Worm (Caenorhabditis elegans) whole organism, mixed stage, embryonic: ENCODE measurements around the gene sdz-7.

Source experiments
- M03D4.4 ChIP-seq: sonication (generic microtip); optimal IDR thresholded peaks from 2 replicates; lab custom pipeline; 2017; ENCODE audit warnings: mild to moderate bottlenecking, missing genetic modification characterization, missing compliant biosample characterization
- bed-3 ChIP-seq: fragments of 200-800 bp; sonication (Bioruptor generic); optimal IDR thresholded peaks from 3 replicates; lab custom pipeline; 2018; ENCODE audit warnings: mild to moderate bottlenecking, missing genetic modification characterization, moderate library complexity, missing compliant biosample characterization
- blmp-1 ChIP-seq: fragments of 150-350 bp; optimal IDR thresholded peaks from 2 replicates; lab custom pipeline; 2014; ENCODE audit warnings: missing biosample characterization, missing genetic modification characterization
- ceh-39 ChIP-seq: fragments of 150-350 bp; optimal IDR thresholded peaks from 2 replicates; lab custom pipeline; 2014; ENCODE audit warnings: missing biosample characterization, missing genetic modification characterization
- ceh-43 ChIP-seq: fragments of 200-800 bp; sonication (Bioruptor generic); optimal IDR thresholded peaks from 2 replicates; lab custom pipeline; 2018; ENCODE audit warnings: mild to moderate bottlenecking, missing genetic modification characterization, moderate library complexity, missing compliant biosample characterization
- ceh-83 ChIP-seq: fragments of 200-800 bp; sonication (Bioruptor generic); optimal IDR thresholded peaks from 2 replicates; lab custom pipeline; 2018; ENCODE audit warnings: mild to moderate bottlenecking, missing genetic modification characterization, missing compliant biosample characterization
- ces-1 ChIP-seq: fragments of 150-350 bp; optimal IDR thresholded peaks from 2 replicates; lab custom pipeline; 2014; ENCODE audit warnings: missing biosample characterization, missing genetic modification reagents, missing genetic modification characterization
- cnd-1 ChIP-seq: fragments of 200-800 bp; sonication (Bioruptor generic); optimal IDR thresholded peaks from 2 replicates; lab custom pipeline; 2018; ENCODE audit warnings: mild to moderate bottlenecking, missing genetic modification characterization, missing compliant biosample characterization
- drap-1 ChIP-seq: fragments of 200-800 bp; sonication (Bioruptor generic); optimal IDR thresholded peaks from 3 replicates; lab custom pipeline; 2018; ENCODE audit warnings: mild to moderate bottlenecking, missing genetic modification characterization, missing compliant biosample characterization
- elt-1 ChIP-seq: sonication (generic microtip); optimal IDR thresholded peaks from 2 replicates; lab custom pipeline; 2017; ENCODE audit warnings: missing genetic modification characterization, mild to moderate bottlenecking, missing compliant biosample characterization, antibody characterized with exemption, moderate library complexity, borderline replicate concordance; ENCODE audit not compliant: insufficient read depth
- elt-3 ChIP-seq: fragments of 150-350 bp; optimal IDR thresholded peaks from 2 replicates; lab custom pipeline; 2014; ENCODE audit warnings: missing biosample characterization, missing genetic modification characterization
- flh-1 ChIP-seq: fragments of 200-800 bp; sonication (Bioruptor generic); optimal IDR thresholded peaks from 2 replicates; lab custom pipeline; 2018; ENCODE audit warnings: mild to moderate bottlenecking, missing genetic modification characterization, moderate library complexity, missing compliant biosample characterization
- ham-2 ChIP-seq: fragments of 200-800 bp; sonication (Bioruptor generic); optimal IDR thresholded peaks from 2 replicates; lab custom pipeline; 2018; ENCODE audit warnings: mild to moderate bottlenecking, missing genetic modification characterization, missing compliant biosample characterization
- hlh-1 ChIP-seq: fragments of 150-350 bp; optimal IDR thresholded peaks from 2 replicates; lab custom pipeline; 2014; ENCODE audit warnings: missing biosample characterization, missing genetic modification reagents, missing genetic modification characterization
- lin-13 ChIP-seq: fragments of 150-350 bp; optimal IDR thresholded peaks from 2 replicates; lab custom pipeline; 2014; ENCODE audit warnings: missing biosample characterization, missing genetic modification characterization
- lin-32 ChIP-seq: fragments of 200-800 bp; sonication (Bioruptor generic); optimal IDR thresholded peaks from 2 replicates; lab custom pipeline; 2018; ENCODE audit warnings: mild to moderate bottlenecking, missing genetic modification characterization, missing compliant biosample characterization
- lsy-2 ChIP-seq: fragments of 150-350 bp; optimal IDR thresholded peaks from 2 replicates; lab custom pipeline; 2014; ENCODE audit warnings: missing biosample characterization, missing genetic modification characterization
- mls-2 ChIP-seq: sonication (generic microtip); optimal IDR thresholded peaks from 2 replicates; lab custom pipeline; 2016; ENCODE audit warnings: mild to moderate bottlenecking, missing genetic modification characterization, moderate library complexity, missing compliant biosample characterization
- nhr-2 ChIP-seq: fragments of 150-350 bp; optimal IDR thresholded peaks from 2 replicates; lab custom pipeline; 2014; ENCODE audit warnings: missing biosample characterization, missing genetic modification characterization
- nhr-237 ChIP-seq: fragments of 150-350 bp; optimal IDR thresholded peaks from 2 replicates; lab custom pipeline; 2014; ENCODE audit warnings: missing biosample characterization, missing genetic modification characterization
- nhr-28 ChIP-seq: fragments of 150-350 bp; optimal IDR thresholded peaks from 2 replicates; lab custom pipeline; 2014; ENCODE audit warnings: missing biosample characterization, missing genetic modification characterization
- nhr-76 ChIP-seq: sonication (generic microtip); optimal IDR thresholded peaks from 2 replicates; lab custom pipeline; 2017; ENCODE audit warnings: missing biosample characterization, missing genetic modification characterization
- sem-2 ChIP-seq: fragments of 200-800 bp; sonication (Bioruptor generic); optimal IDR thresholded peaks from 2 replicates; lab custom pipeline; 2018; ENCODE audit warnings: mild to moderate bottlenecking, missing genetic modification characterization, missing compliant biosample characterization
- sptf-1 ChIP-seq: sonication (generic microtip); optimal IDR thresholded peaks from 2 replicates; lab custom pipeline; 2017; ENCODE audit warnings: mild to moderate bottlenecking, missing genetic modification characterization, moderate library complexity, missing compliant biosample characterization
- tbx-8 ChIP-seq: fragments of 200-800 bp; sonication (Bioruptor generic); optimal IDR thresholded peaks from 2 replicates; lab custom pipeline; 2018; ENCODE audit warnings: mild to moderate bottlenecking, missing genetic modification characterization, moderate library complexity, missing compliant biosample characterization
- unc-120 ChIP-seq: sonication (generic microtip); optimal IDR thresholded peaks from 2 replicates; lab custom pipeline; 2017; ENCODE audit warnings: missing genetic modification characterization, missing compliant biosample characterization; ENCODE audit not compliant: poor library complexity, severe bottlenecking
- unc-39 ChIP-seq: fragments of 150-350 bp; optimal IDR thresholded peaks from 2 replicates; lab custom pipeline; 2014; ENCODE audit warnings: missing biosample characterization, missing genetic modification characterization
- unc-62 ChIP-seq: fragments of 150-350 bp; optimal IDR thresholded peaks from 2 replicates; lab custom pipeline; 2014; ENCODE audit warnings: missing biosample characterization, missing genetic modification reagents, missing genetic modification characterization
- zip-8 ChIP-seq: fragments of 150-350 bp; optimal IDR thresholded peaks from 2 replicates; lab custom pipeline; 2014; ENCODE audit warnings: missing biosample characterization, missing genetic modification characterization
- ztf-11 ChIP-seq: fragments of 150-350 bp; optimal IDR thresholded peaks from 2 replicates; lab custom pipeline; 2014; ENCODE audit warnings: missing biosample characterization, missing genetic modification characterization

Gene sdz-7

ce11 chrII:3860826-3861225, 16.9 kb downstream of the sdz-7 start, which contains the start of gene oac-11:
Gene oac-11 (minus strand): TSS chrII:3860926.
- no peak for TF ChIP-seq M03D4.4 (tag; lab: Kevin White, UChicago)
- no peak for TF ChIP-seq ceh-83
- TF ChIP-seq sptf-1 (tag; lab: Kevin White, UChicago) = no peak
- TF ChIP-seq sem-2 = no peak

- no peak for TF ChIP-seq bed-3
- no peak for TF ChIP-seq cnd-1 (tag; lab: Kevin White, UChicago)
- TF ChIP-seq ham-2 = no peak
Measured at ce11 chrII:3852654-3853053, 25.1 kb downstream of the sdz-7 start, which contains the start of gene nhr-257. Gene nhr-257 (plus strand): TSS chrII:3852954.

ce11 chrII:3850655-3851054, 27.1 kb downstream of the sdz-7 start, which contains the start of gene nhr-72:
Gene nhr-72 (minus strand): TSS chrII:3850755.
- TF ChIP-seq mls-2 (tag; lab: Kevin White, UChicago) (no peak), zip-8 (tag; lab: Kevin White, UChicago) (no peak), unc-120 (tag; lab: Kevin White, UChicago) (no peak), bed-3 (no peak), flh-1 (no peak), nhr-76 (no peak), ceh-43 (GFP tag; lab: Kevin White, UChicago) (no peak), unc-62 (GFP tag; lab: Kevin White, UChicago) (no peak), nhr-2 (tag; lab: Kevin White, UChicago) (no peak), ceh-39 (tag; lab: Kevin White, UChicago) (no peak), drap-1 (GFP tag; lab: Kevin White, UChicago) (no peak), ces-1 (GFP tag; lab: Kevin White, UChicago) (no peak), lsy-2 (tag; lab: Kevin White, UChicago) (no peak), hlh-1 (tag; lab: Kevin White, UChicago) (no peak), sem-2 (no peak), nhr-28 (no peak), nhr-237 (no peak)

- TF ChIP-seq ceh-43 (GFP tag; lab: Kevin White, UChicago) (no peak), ztf-11 (tag; lab: Kevin White, UChicago) (no peak), sptf-1 (tag; lab: Kevin White, UChicago) (no peak), nhr-2 (tag; lab: Kevin White, UChicago) (no peak), nhr-237 (no peak), ham-2 (no peak), hlh-1 (tag; lab: Kevin White, UChicago) (no peak), ces-1 (GFP tag; lab: Kevin White, UChicago) (no peak), unc-62 (GFP tag; lab: Kevin White, UChicago) (no peak)
Measured at ce11 chrII:3846028-3846427, 31.7 kb downstream of the sdz-7 start, which contains the start of gene C17A2.2. Gene C17A2.2 (plus strand): TSS chrII:3846328.

ce11 chrII:3843305-3843704, 34.5 kb downstream of the sdz-7 start, which contains the start of the genes C17A2.7 and C17A2.3:
Gene C17A2.7 (minus strand): TSS chrII:3843405.
Gene C17A2.3 (plus strand): TSS chrII:3843609.
- TF ChIP-seq ztf-11 (tag; lab: Kevin White, UChicago) (no peak), lin-32 (no peak), ces-1 (GFP tag; lab: Kevin White, UChicago) (no peak), lin-13 (tag; lab: Kevin White, UChicago) (no peak), elt-1 (tag; lab: Kevin White, UChicago) (peak; percentile 36)

ce11 chrII:3839562-3839961, 38.2 kb downstream of the sdz-7 start, which contains the start of gene C17A2.4:
Gene C17A2.4 (plus strand): TSS chrII:3839862.
- TF ChIP-seq nhr-237 = no peak
- no peak for TF ChIP-seq blmp-1 (tag; lab: Kevin White, UChicago)
- no peak for TF ChIP-seq ces-1 (GFP tag; lab: Kevin White, UChicago)
- TF ChIP-seq nhr-28 = no peak
- no peak for TF ChIP-seq lin-32
- no peak for TF ChIP-seq hlh-1 (tag; lab: Kevin White, UChicago)
- TF ChIP-seq flh-1 = no peak
- no peak for TF ChIP-seq elt-3
- TF ChIP-seq lin-13 (tag; lab: Kevin White, UChicago) = no peak
- no peak for TF ChIP-seq cnd-1 (tag; lab: Kevin White, UChicago)
- no peak for TF ChIP-seq unc-62 (GFP tag; lab: Kevin White, UChicago)
- TF ChIP-seq lsy-2 (tag; lab: Kevin White, UChicago) = no peak
- no peak for TF ChIP-seq tbx-8 (GFP tag; lab: Kevin White, UChicago)
- TF ChIP-seq unc-39 (tag; lab: Kevin White, UChicago) = no peak
- TF ChIP-seq mls-2 (tag; lab: Kevin White, UChicago) = no peak
- no peak for TF ChIP-seq ceh-43 (GFP tag; lab: Kevin White, UChicago)
- TF ChIP-seq, all 35 proteins: peak for 0
